Worm (Caenorhabditis elegans): ENCODE results near the gene F23B12.1.

Gene F23B12.1

DNA sequence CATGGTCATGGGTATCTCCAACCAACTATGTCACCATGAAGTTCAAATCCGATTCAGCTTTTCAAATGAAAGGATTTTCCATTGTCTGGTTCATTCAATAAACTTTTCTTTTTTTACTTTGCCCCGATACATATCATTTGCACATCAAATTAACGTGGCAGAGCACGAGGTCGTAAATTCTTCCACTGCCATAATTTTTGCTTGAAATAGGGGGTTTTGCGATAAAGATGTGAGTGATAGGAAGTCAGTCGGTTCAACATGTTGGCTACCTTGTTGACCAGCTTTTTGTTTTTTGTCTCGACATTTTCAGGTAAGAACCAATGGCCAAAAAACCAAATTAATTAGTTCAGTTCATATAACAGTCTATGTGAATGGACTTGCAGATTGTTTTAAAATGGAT is 47.7 kb downstream of the F23B12.1 start, which contains the start of gene clec-54 (continued):
- TF ChIP-seq lir-3 (tag; optimal IDR thresholded peaks at IDR 0.05), result no peak
- TF ChIP-seq jun-1 (tag; optimal IDR thresholded peaks at IDR 0.05), result no peak
- TF ChIP-seq lin-1 (GFP tag; IDR thresholded peaks at IDR 0.05), result no peak
- no peak for TF ChIP-seq duxl-1 (tag; optimal IDR thresholded peaks at IDR 0.05; ENCODE audit: poor library complexity)
- no peak for TF ChIP-seq zfp-2 (tag; optimal IDR thresholded peaks at IDR 0.05)
- no peak for TF ChIP-seq sdz-12 (GFP tag; optimal IDR thresholded peaks at IDR 0.05)
- TF ChIP-seq tra-1 (GFP tag; IDR thresholded peaks at IDR 0.05), result 0 out of 2 replicates have a peak, but pooled peaks have one; percentile 27
- TF ChIP-seq ces-1 (GFP tag; optimal IDR thresholded peaks at IDR 0.05), result no peak

DNA sequence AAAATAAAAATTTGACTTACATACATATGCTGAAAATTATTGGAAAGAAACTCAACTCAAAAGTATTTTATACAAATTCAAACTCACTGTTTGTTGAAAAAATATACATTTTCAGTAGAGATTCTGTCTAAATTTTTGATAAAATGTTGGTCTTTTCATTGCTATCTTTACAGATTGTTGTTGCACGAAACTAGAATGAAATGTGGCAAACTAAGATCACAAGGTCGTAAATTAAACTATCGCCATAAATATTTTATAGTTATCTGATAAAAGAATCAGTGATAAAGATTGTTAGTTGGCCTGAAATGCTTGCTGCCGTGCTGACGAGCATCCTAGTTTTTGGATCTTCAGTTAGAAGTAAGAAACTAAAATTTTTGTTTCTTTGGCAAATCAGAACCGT is 50.0 kb downstream of the F23B12.1 start, which contains the start of gene clec-55:
Gene clec-55 (plus strand): TSS at position 301 of the 400 bp plus-strand sequence.
- no peak for TF ChIP-seq pqm-1 (tag; optimal IDR thresholded peaks at IDR 0.05)
- TF ChIP-seq nhr-237 (tag; optimal IDR thresholded peaks at IDR 0.05), result no peak
- TF ChIP-seq set-16 (GFP tag; IDR thresholded peaks at IDR 0.05), result no peak
- TF ChIP-seq spr-1 (tag; optimal IDR thresholded peaks at IDR 0.05), result no peak
- TF ChIP-seq ceh-44 (GFP tag; IDR thresholded peaks at IDR 0.05), result no peak
- TF ChIP-seq T20F7.1 (GFP tag; optimal IDR thresholded peaks at IDR 0.05), result no peak
- no peak for TF ChIP-seq rbr-2 (tag; optimal IDR thresholded peaks at IDR 0.05)
- TF ChIP-seq php-3 (GFP tag; IDR thresholded peaks at IDR 0.05), result no peak

All from whole organism, L4 larva.